Fruit fly (Drosophila melanogaster) whole organism, wandering third instar larva: Measurements from ENCODE around the gene CG32847.

Experiments used
- Abd-B ChIP-seq: fragments of >200 bp; optimal IDR thresholded peaks from 2 replicates; lab custom pipeline; 2017; ENCODE audit warnings: missing biosample characterization, missing genetic modification characterization
- CG32264 ChIP-seq: fragments of 200-800 bp; sonication (Bioruptor generic); optimal IDR thresholded peaks from 2 replicates; lab custom pipeline; 2016; ENCODE audit warnings: missing biosample characterization, missing genetic modification characterization
- CG9705 ChIP-seq: fragments of 200-800 bp; sonication (Bioruptor generic); optimal IDR thresholded peaks from 2 replicates; lab custom pipeline; 2018; ENCODE audit warnings: missing biosample characterization, mild to moderate bottlenecking, missing genetic modification characterization
- CrebA ChIP-seq: fragments of 200-800 bp; sonication (Bioruptor generic); optimal IDR thresholded peaks from 2 replicates; lab custom pipeline; 2016; ENCODE audit warnings: missing biosample characterization, mild to moderate bottlenecking, missing genetic modification characterization, borderline replicate concordance
- Dfd ChIP-seq: fragments of >200 bp; optimal IDR thresholded peaks from 2 replicates; lab custom pipeline; 2017; ENCODE audit warnings: missing biosample characterization, missing genetic modification characterization
- Dif ChIP-seq: fragments of 200-275, 200-300 bp; sonication (Bioruptor generic); optimal IDR thresholded peaks from 2 replicates; lab custom pipeline; 2018; ENCODE audit warnings: missing biosample characterization, missing genetic modification characterization; ENCODE audit not compliant: partially characterized antibody
- GATAd ChIP-seq: sonication (Bioruptor generic); optimal IDR thresholded peaks from 2 replicates; lab custom pipeline; 2016; ENCODE audit warnings: missing biosample characterization, missing genetic modification characterization
- HLH106 ChIP-seq: fragments of 200-800 bp; optimal IDR thresholded peaks from 3 replicates; lab custom pipeline; 2019; ENCODE audit warnings: missing biosample characterization, mild to moderate bottlenecking, missing genetic modification characterization, moderate library complexity
- Hnf4 ChIP-seq: fragments of 200-800 bp; sonication (Bioruptor generic); optimal IDR thresholded peaks from 2 replicates; lab custom pipeline; 2016; ENCODE audit warnings: missing biosample characterization, mild to moderate bottlenecking, missing genetic modification characterization
- Hr78 ChIP-seq: fragments of >200 bp; optimal IDR thresholded peaks from 2 replicates; lab custom pipeline; 2017; ENCODE audit warnings: missing biosample characterization, missing genetic modification characterization
- Hr83 ChIP-seq: fragments of 200-300 bp; sonication (Bioruptor generic); optimal IDR thresholded peaks from 2 replicates; lab custom pipeline; 2016; ENCODE audit warnings: missing biosample characterization, mild to moderate bottlenecking, missing genetic modification characterization, moderate library complexity; ENCODE audit not compliant: poor library complexity, severe bottlenecking
- Jra ChIP-seq: sonication (Bioruptor generic); optimal IDR thresholded peaks from 2 replicates; lab custom pipeline; 2016; ENCODE audit warnings: missing biosample characterization, missing genetic modification characterization
- Mio ChIP-seq: sonication (Bioruptor generic); optimal IDR thresholded peaks from 2 replicates; lab custom pipeline; 2016; ENCODE audit warnings: missing biosample characterization, missing genetic modification characterization
- Myc ChIP-seq: fragments of >200 bp; optimal IDR thresholded peaks from 2 replicates; lab custom pipeline; 2017
- N ChIP-seq: fragments of >200 bp; optimal IDR thresholded peaks from 2 replicates; lab custom pipeline; 2018; ENCODE audit warnings: missing biosample characterization, missing external identifiers, missing genetic modification characterization
- OdsH ChIP-seq: fragments of 200-800 bp; sonication (Bioruptor generic); optimal IDR thresholded peaks from 2 replicates; lab custom pipeline; 2016; ENCODE audit warnings: missing biosample characterization, mild to moderate bottlenecking, missing genetic modification characterization
- Rel ChIP-seq, 2 experiments: fragments of 200-800 bp; sonication (Bioruptor generic) in 1 of 2; optimal IDR thresholded peaks; 2 replicates in 1 of 2; 3 replicates in 1 of 2; lab custom pipeline; 2016 to 2019; ENCODE audit warnings: mild to moderate bottlenecking in 2 of 2, missing biosample characterization in 2 of 2, missing genetic modification characterization in 2 of 2, moderate library complexity in 1 of 2
- Sp1 ChIP-seq: fragments of 200-800 bp; sonication (Bioruptor generic); optimal IDR thresholded peaks from 3 replicates; lab custom pipeline; 2019; ENCODE audit warnings: missing biosample characterization, mild to moderate bottlenecking, missing genetic modification characterization, moderate library complexity
- Vsx2 ChIP-seq: fragments of 200-300, 225-300 bp; sonication (Bioruptor generic); optimal IDR thresholded peaks from 2 replicates; lab custom pipeline; 2018; ENCODE audit warnings: missing biosample characterization, missing genetic modification characterization; ENCODE audit not compliant: partially characterized antibody
- br ChIP-seq: fragments of 200-800 bp; sonication (Bioruptor generic); optimal IDR thresholded peaks from 2 replicates; lab custom pipeline; 2016; ENCODE audit warnings: missing biosample characterization, missing genetic modification characterization
- brk ChIP-seq: fragments of 200-800 bp; sonication (Bioruptor generic); optimal IDR thresholded peaks from 2 replicates; lab custom pipeline; 2016; ENCODE audit warnings: missing biosample characterization, mild to moderate bottlenecking, missing genetic modification characterization
- dl ChIP-seq, 2 experiments: fragments of 175-275, 200-275 bp in 1 of 2; fragments of 200-275 bp in 1 of 2; sonication (Bioruptor generic); optimal IDR thresholded peaks; lab custom pipeline; 2018; ENCODE audit warnings: mild to moderate bottlenecking in 2 of 2, missing biosample characterization in 2 of 2, missing genetic modification characterization in 2 of 2, moderate library complexity in 2 of 2; ENCODE audit not compliant: partially characterized antibody in 2 of 2, insufficient read depth in 1 of 2
- dmrt93B ChIP-seq: fragments of 200-800 bp; sonication (Bioruptor generic); optimal IDR thresholded peaks from 2 replicates; lab custom pipeline; 2018; ENCODE audit warnings: missing biosample characterization, mild to moderate bottlenecking, missing genetic modification characterization
- dsf ChIP-seq: sonication (Bioruptor generic); optimal IDR thresholded peaks from 2 replicates; lab custom pipeline; 2016; ENCODE audit warnings: missing biosample characterization, missing genetic modification characterization, borderline replicate concordance
- ey ChIP-seq: fragments of 200-800 bp; sonication (Bioruptor generic); optimal IDR thresholded peaks from 2 replicates; lab custom pipeline; 2016; ENCODE audit warnings: missing biosample characterization, missing genetic modification characterization
- foxo ChIP-seq, 2 experiments: fragments of 200-800 bp; sonication (Bioruptor generic); optimal IDR thresholded peaks; 2 replicates in 1 of 2; 3 replicates in 1 of 2; lab custom pipeline; 2016 to 2017; ENCODE audit warnings: missing biosample characterization in 2 of 2, missing genetic modification characterization in 2 of 2
- fru ChIP-seq: fragments of 200-800 bp; sonication (Bioruptor generic); optimal IDR thresholded peaks from 3 replicates; lab custom pipeline; 2016; ENCODE audit warnings: missing biosample characterization, mild to moderate bottlenecking, missing genetic modification characterization
- h ChIP-seq: fragments of 200-800 bp; sonication (Bioruptor generic); optimal IDR thresholded peaks from 3 replicates; lab custom pipeline; 2016; ENCODE audit warnings: missing biosample characterization, mild to moderate bottlenecking, missing genetic modification characterization
- jim ChIP-seq: fragments of 175-275, 200-325 bp; sonication (Bioruptor generic); optimal IDR thresholded peaks from 2 replicates; lab custom pipeline; 2016; ENCODE audit warnings: missing biosample characterization, mild to moderate bottlenecking, missing genetic modification characterization
- lola ChIP-seq: fragments of >200 bp; optimal IDR thresholded peaks from 2 replicates; lab custom pipeline; 2017; ENCODE audit warnings: missing biosample characterization, missing genetic modification characterization
- pan ChIP-seq: fragments of >200 bp; optimal IDR thresholded peaks from 2 replicates; lab custom pipeline; 2017
- psq ChIP-seq: fragments of 200-800 bp; sonication (Bioruptor generic); optimal IDR thresholded peaks from 3 replicates; lab custom pipeline; 2017; ENCODE audit warnings: missing biosample characterization, mild to moderate bottlenecking, missing genetic modification characterization, moderate library complexity
- rgr ChIP-seq: fragments of 200-800 bp; sonication (Bioruptor generic); optimal IDR thresholded peaks from 3 replicates; lab custom pipeline; 2016; ENCODE audit warnings: missing biosample characterization, mild to moderate bottlenecking, missing genetic modification characterization
- sage ChIP-seq: fragments of 200-800 bp; sonication (Bioruptor generic); optimal IDR thresholded peaks from 2 replicates; lab custom pipeline; 2016; ENCODE audit warnings: missing biosample characterization, mild to moderate bottlenecking, missing genetic modification characterization
- sv ChIP-seq: fragments of 200-800 bp; sonication (Bioruptor generic); optimal IDR thresholded peaks from 3 replicates; lab custom pipeline; 2016; ENCODE audit warnings: missing biosample characterization, missing genetic modification characterization
- tai ChIP-seq: sonication (Bioruptor generic); optimal IDR thresholded peaks from 2 replicates; lab custom pipeline; 2016; ENCODE audit warnings: missing biosample characterization, missing genetic modification characterization
- usp ChIP-seq: fragments of >200 bp; optimal IDR thresholded peaks from 2 replicates; lab custom pipeline; 2017; ENCODE audit warnings: missing biosample characterization, missing genetic modification characterization
- woc ChIP-seq: sonication (Bioruptor generic); optimal IDR thresholded peaks from 2 replicates; lab custom pipeline; 2016; ENCODE audit warnings: missing biosample characterization, mild to moderate bottlenecking, missing genetic modification characterization

The CG32847 gene

DNA sequence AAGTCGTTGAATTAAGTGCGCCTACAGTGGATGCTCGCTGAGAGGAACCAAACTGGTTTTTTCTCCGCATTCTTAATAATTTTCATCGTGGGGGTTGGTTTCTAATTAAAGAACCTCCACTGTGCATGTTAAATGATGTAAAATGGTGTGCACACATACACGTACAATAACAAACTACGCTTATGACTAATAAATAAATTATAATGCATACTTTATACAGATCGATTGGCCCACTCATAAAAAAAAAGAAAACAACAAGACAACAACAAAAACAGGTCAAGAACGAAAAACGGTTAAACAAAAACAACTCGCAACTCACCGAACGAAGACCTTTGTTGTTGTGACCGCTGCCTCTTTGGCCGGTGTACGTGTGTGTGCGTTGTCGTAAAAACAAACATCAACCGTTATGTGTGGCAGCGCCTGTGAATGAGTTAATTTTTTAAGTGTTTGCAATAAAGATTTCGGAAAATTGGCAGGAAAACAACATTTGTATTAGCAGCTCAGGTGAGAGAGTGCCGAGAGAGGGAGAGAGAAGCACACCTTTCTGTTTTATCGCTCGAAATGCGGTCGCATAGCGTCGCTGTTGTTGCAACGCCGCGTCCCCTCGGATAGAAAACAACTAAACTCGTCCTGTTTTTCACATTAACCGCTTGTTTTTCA lies 27.3 kb upstream of the CG32847 start:
- TF ChIP-seq Abd-B (GFP tag; lab: Kevin White, UChicago) (no peak), GATAd (GFP tag; lab: Kevin White, UChicago) (no peak), sage (GFP tag; lab: Kevin White, UChicago) (peak; percentile 28), dl (GFP tag; optimal IDR thresholded peaks at IDR 0.05; lab: Kevin White, UChicago; ENCODE audit: insufficient read depth in 1 of 2, partially characterized antibody in 2 of 2) (no peak), fru (GFP tag; lab: Kevin White, UChicago) (peak; percentile 18), h (GFP tag; lab: Kevin White, UChicago) (peak; percentile 50), Jra (GFP tag; lab: Kevin White, UChicago) (peak; percentile 5), rgr (GFP tag; lab: Kevin White, UChicago) (peak; percentile 21), psq (GFP tag; lab: Kevin White, UChicago) (peak; percentile 0), Mio (GFP tag; lab: Kevin White, UChicago) (no peak), ey (GFP tag; lab: Kevin White, UChicago) (peak; percentile 29), brk (peak; percentile 26), br (GFP tag; lab: Kevin White, UChicago) (peak; percentile 26), N (GFP tag; lab: Kevin White, UChicago) (no peak), Hr83 (peak; percentile 6), woc (GFP tag; lab: Kevin White, UChicago) (peak; percentile 2), CG9705 (GFP tag; lab: Kevin White, UChicago) (peak; percentile 4), foxo (GFP tag; optimal IDR thresholded peaks at IDR 0.05; lab: Kevin White, UChicago) (no peak), OdsH (peak; percentile 15)

DNA sequence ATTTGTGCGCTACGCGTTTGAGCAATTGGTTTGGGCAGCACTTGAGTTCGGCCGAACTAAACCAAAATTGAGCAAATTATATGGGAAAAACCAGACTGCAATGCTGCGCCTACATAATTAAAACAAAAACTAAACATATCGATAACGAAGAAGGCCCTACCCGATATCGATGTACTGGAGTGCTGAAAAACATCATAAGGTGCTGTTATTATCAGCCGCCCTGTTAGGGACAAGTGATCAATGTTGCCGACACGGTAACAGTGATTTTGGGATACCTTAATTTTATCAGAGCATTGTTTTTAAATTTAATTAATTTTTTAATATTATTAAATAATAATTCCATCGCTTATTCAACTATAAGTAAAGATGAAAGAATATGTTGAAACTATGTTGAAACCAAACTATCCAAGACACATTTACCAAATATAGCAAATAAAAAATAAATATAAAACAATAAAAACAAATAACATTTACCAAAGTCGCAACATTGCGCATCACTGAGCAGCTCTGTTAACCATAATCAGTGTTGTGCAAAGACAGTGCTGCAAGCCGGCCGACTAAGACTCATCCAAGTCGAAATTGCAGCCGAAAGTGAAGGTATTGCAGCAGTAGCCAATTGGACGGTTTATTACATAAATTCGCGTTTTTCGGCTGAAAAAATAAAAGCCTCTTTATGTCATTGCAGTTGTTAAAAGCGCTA lies 26.6 kb upstream of the CG32847 start, which contains the start of the genes sstn, Plp and GlyRS:
Gene sstn (minus strand): TSS at position 131 of the 700 bp plus-strand sequence.
Gene Plp (minus strand): TSS at position 136 of the 700 bp plus-strand sequence.
Gene GlyRS (plus strand): TSS at position 554 of the 700 bp plus-strand sequence.
- peak; percentile 66 for TF ChIP-seq Myc (lab: Kevin White, UChicago)
- peak; percentile 28 for TF ChIP-seq Hnf4
- no peak for TF ChIP-seq br (GFP tag; lab: Kevin White, UChicago)
- TF ChIP-seq usp (GFP tag; lab: Kevin White, UChicago) = no peak
- no peak for TF ChIP-seq jim (GFP tag; lab: Kevin White, UChicago)
- TF ChIP-seq N (GFP tag; lab: Kevin White, UChicago) = no peak
- TF ChIP-seq sage (GFP tag; lab: Kevin White, UChicago) = peak; percentile 48
- peak; percentile 26 for TF ChIP-seq sv (GFP tag; lab: Kevin White, UChicago)
- peak; percentile 33 for TF ChIP-seq dsf (GFP tag; lab: Kevin White, UChicago)
- TF ChIP-seq Abd-B (GFP tag; lab: Kevin White, UChicago) = no peak
- no peak for TF ChIP-seq tai (GFP tag; lab: Kevin White, UChicago)
- TF ChIP-seq Dfd (GFP tag; lab: Kevin White, UChicago) = no peak
- TF ChIP-seq Dif = no peak
- TF ChIP-seq Vsx2 (GFP tag; lab: Kevin White, UChicago) = no peak
- no peak for TF ChIP-seq dl (GFP tag; optimal IDR thresholded peaks at IDR 0.05; lab: Kevin White, UChicago; ENCODE audit: insufficient read depth in 1 of 2, partially characterized antibody in 2 of 2)
- TF ChIP-seq foxo (GFP tag; optimal IDR thresholded peaks at IDR 0.05; lab: Kevin White, UChicago) = peak in 1 of 2 experiments; percentile 61
- TF ChIP-seq CG9705 (GFP tag; lab: Kevin White, UChicago) = peak; percentile 21
- TF ChIP-seq lola (GFP tag; lab: Kevin White, UChicago) = peak; percentile 46
- peak; percentile 48 for TF ChIP-seq rgr (GFP tag; lab: Kevin White, UChicago)
- TF ChIP-seq woc (GFP tag; lab: Kevin White, UChicago) = peak; percentile 74
- TF ChIP-seq Hr83 = no peak
- TF ChIP-seq dmrt93B (GFP tag; lab: Kevin White, UChicago) = peak; percentile 54
- no peak for TF ChIP-seq pan
- TF ChIP-seq HLH106 (tag; lab: Kevin White, UChicago) = peak; percentile 59
- TF ChIP-seq ey (GFP tag; lab: Kevin White, UChicago) = peak; percentile 14
- TF ChIP-seq GATAd (GFP tag; lab: Kevin White, UChicago) = no peak
- no peak for TF ChIP-seq CG32264 (GFP tag; lab: Kevin White, UChicago)
- TF ChIP-seq Sp1 (GFP tag; lab: Kevin White, UChicago) = peak; percentile 35
- TF ChIP-seq brk = peak; percentile 11
- TF ChIP-seq Hr78 (GFP tag; lab: Kevin White, UChicago) = no peak
- TF ChIP-seq OdsH = peak; percentile 41
- no peak for TF ChIP-seq CrebA
- TF ChIP-seq Rel (GFP tag; optimal IDR thresholded peaks at IDR 0.05; lab: Kevin White, UChicago) = no peak
- no peak for TF ChIP-seq Rel (tag; optimal IDR thresholded peaks at IDR 0.05; lab: Kevin White, UChicago)
- TF ChIP-seq h (GFP tag; lab: Kevin White, UChicago) = peak; percentile 61
- peak; percentile 45 for TF ChIP-seq fru (GFP tag; lab: Kevin White, UChicago)
- TF ChIP-seq psq (GFP tag; lab: Kevin White, UChicago) = peak; percentile 50
- TF ChIP-seq Mio (GFP tag; lab: Kevin White, UChicago) = no peak
- no peak for TF ChIP-seq Jra (GFP tag; lab: Kevin White, UChicago)
